Fruit fly (Drosophila melanogaster) whole organism, pupa: Measurements from ENCODE around the gene TotZ.

Experiments used
- CG10348 ChIP-seq: fragments of 200-800 bp; sonication (Bioruptor generic); IDR thresholded peaks from 2 replicates; pipeline ENCODE4 v1.3.6; 2022; ENCODE audit warnings: missing biosample characterization, missing genetic modification characterization
- CG12605 ChIP-seq: fragments of 200-800 bp; sonication (Bioruptor generic); IDR thresholded peaks from 2 replicates; pipeline ENCODE4 v1.3.6; 2022; ENCODE audit warnings: missing biosample characterization, missing genetic modification characterization
- CG13204 ChIP-seq: fragments of 200-800 bp; sonication (Bioruptor generic); optimal IDR thresholded peaks from 2 replicates; lab custom pipeline; 2018; ENCODE audit warnings: missing biosample characterization, mild to moderate bottlenecking, missing genetic modification characterization, moderate library complexity
- CG14655 ChIP-seq: fragments of 200-800 bp; sonication (Bioruptor generic); optimal IDR thresholded peaks from 3 replicates; lab custom pipeline; 2017; ENCODE audit warnings: mild to moderate bottlenecking, missing biosample characterization, missing genetic modification reagents, missing genetic modification characterization
- CG15710 ChIP-seq: fragments of 200-800 bp; sonication (Bioruptor generic); optimal IDR thresholded peaks from 2 replicates; lab custom pipeline; 2018; ENCODE audit warnings: missing biosample characterization, mild to moderate bottlenecking, missing genetic modification characterization, moderate library complexity
- CG17806 ChIP-seq: fragments of 200-800 bp; sonication (Bioruptor generic); optimal IDR thresholded peaks from 2 replicates; lab custom pipeline; 2018; ENCODE audit warnings: missing biosample characterization, mild to moderate bottlenecking, missing genetic modification characterization, moderate library complexity
- CG32121 ChIP-seq: fragments of 200-800 bp; sonication (Bioruptor generic); IDR thresholded peaks from 2 replicates; pipeline ENCODE4 v1.3.6; 2022; ENCODE audit warnings: missing biosample characterization, missing genetic modification characterization
- CG34367 ChIP-seq: fragments of 200-800 bp; sonication (Bioruptor generic); optimal IDR thresholded peaks from 2 replicates; lab custom pipeline; 2018; ENCODE audit warnings: missing biosample characterization, mild to moderate bottlenecking, missing genetic modification characterization
- CG4496 ChIP-seq: fragments of 200-800 bp; sonication (Bioruptor generic); IDR thresholded peaks from 3 replicates; pipeline ENCODE4 v1.3.6; 2022; ENCODE audit warnings: missing biosample characterization, missing genetic modification characterization
- CG8159 ChIP-seq: fragments of 200-800 bp; sonication (Bioruptor generic); optimal IDR thresholded peaks from 3 replicates; lab custom pipeline; 2018; ENCODE audit warnings: missing biosample characterization, mild to moderate bottlenecking, missing genetic modification characterization, moderate library complexity
- CG8301 ChIP-seq: fragments of 200-800 bp; sonication (Bioruptor generic); optimal IDR thresholded peaks from 2 replicates; lab custom pipeline; 2018; ENCODE audit warnings: missing biosample characterization, mild to moderate bottlenecking, missing genetic modification characterization
- CG9948 ChIP-seq: fragments of 200-800 bp; sonication (Bioruptor generic); optimal IDR thresholded peaks from 2 replicates; lab custom pipeline; 2018; ENCODE audit warnings: missing biosample characterization, mild to moderate bottlenecking, missing genetic modification characterization, moderate library complexity
- D1 ChIP-seq: fragments of 200-800 bp; sonication (Bioruptor generic); optimal IDR thresholded peaks from 2 replicates; lab custom pipeline; 2018; ENCODE audit warnings: missing biosample characterization, mild to moderate bottlenecking, missing genetic modification characterization, moderate library complexity
- EcR ChIP-seq: fragments of 200-800 bp; sonication (Bioruptor generic); optimal IDR thresholded peaks from 3 replicates; lab custom pipeline; 2019; ENCODE audit warnings: missing biosample characterization, missing genetic modification characterization, mild to moderate bottlenecking, moderate library complexity, missing genetic modification reagents
- Ets98B ChIP-seq: fragments of 200-800 bp; sonication (Bioruptor generic); IDR thresholded peaks from 2 replicates; pipeline ENCODE4 v1.3.6; 2022; ENCODE audit warnings: missing biosample characterization, missing genetic modification characterization
- Pif1A ChIP-seq: fragments of 200-800 bp; sonication (Bioruptor generic); optimal IDR thresholded peaks from 3 replicates; lab custom pipeline; 2016; ENCODE audit warnings: missing biosample characterization, missing genetic modification characterization
- Pif1B ChIP-seq: fragments of 200-800 bp; sonication (Bioruptor generic); optimal IDR thresholded peaks from 3 replicates; lab custom pipeline; 2016; ENCODE audit warnings: missing biosample characterization, missing genetic modification characterization
- Snoo ChIP-seq: fragments of 200-800 bp; sonication (Bioruptor generic); optimal IDR thresholded peaks from 3 replicates; lab custom pipeline; 2017; ENCODE audit warnings: missing biosample characterization, mild to moderate bottlenecking, missing genetic modification characterization, inconsistent platforms
- fd96Ca ChIP-seq: fragments of 200-800 bp; sonication (Bioruptor generic); IDR thresholded peaks from 3 replicates; pipeline ENCODE4 v1.3.6; 2022; ENCODE audit warnings: missing biosample characterization, missing genetic modification characterization
- gl ChIP-seq: fragments of 200-800 bp; sonication (Bioruptor generic); optimal IDR thresholded peaks from 2 replicates; lab custom pipeline; 2018; ENCODE audit warnings: missing biosample characterization, mild to moderate bottlenecking, missing genetic modification characterization
- rn ChIP-seq: fragments of 200-800 bp; sonication (Bioruptor generic); IDR thresholded peaks from 2 replicates; pipeline ENCODE4 v1.3.6; 2022; ENCODE audit warnings: missing biosample characterization, missing genetic modification characterization

The TotZ gene

DNA sequence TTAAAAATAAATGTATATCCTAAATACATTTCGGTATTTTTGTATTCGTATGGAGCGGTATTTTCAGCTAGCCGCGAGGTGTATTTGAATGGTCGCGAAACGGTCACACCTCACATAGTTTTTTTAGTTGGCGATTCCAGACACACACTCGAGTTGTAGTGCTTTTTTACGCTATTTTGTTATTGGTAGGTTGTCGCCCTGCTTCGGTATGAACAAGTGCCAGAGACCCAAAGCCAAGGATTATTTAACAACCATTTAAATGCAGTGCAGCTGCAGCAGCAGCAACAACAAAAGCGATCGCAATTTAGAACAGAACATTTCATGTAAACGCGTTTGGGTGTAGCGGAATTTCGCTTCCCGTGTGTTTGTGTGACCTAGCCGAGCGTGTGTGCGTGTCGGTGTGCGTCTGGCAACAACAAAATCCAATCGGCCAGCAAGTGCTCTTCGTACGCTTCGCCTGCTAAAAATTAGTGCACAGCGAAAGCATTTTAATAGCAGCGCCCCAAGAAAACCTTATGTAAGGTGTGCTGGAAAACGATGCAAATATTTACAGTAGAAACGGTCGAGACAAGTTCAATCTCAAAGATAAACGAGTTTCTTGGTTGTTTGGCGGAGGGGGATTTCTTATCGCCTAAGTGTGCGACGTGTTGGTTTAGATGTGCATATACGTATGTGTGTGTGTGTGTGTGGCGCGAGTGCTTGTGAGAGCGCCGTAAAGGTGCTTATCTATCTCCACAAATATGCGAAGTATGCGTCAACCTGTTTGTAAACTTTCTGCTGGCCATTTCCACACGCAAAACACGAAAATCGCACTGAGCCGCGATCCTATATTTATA is 44.6 kb upstream of the TotZ start, which contains the start of gene Synd:
Gene Synd (plus strand): TSS at position 111 of the 836 bp plus-strand sequence.
- TF ChIP-seq CG10348: no peak
- TF ChIP-seq fd96Ca (GFP tag; lab: Robert Waterston, UW): no peak
- TF ChIP-seq Pif1A: peak; percentile 42
- TF ChIP-seq CG15710 (tag; lab: Kevin White, UChicago): peak; percentile 8
- TF ChIP-seq CG4496: peak; percentile 48; the same call in 2 of the 3 replicates
- TF ChIP-seq Snoo (tag; lab: Kevin White, UChicago): peak; percentile 6
- peak; percentile 27 for TF ChIP-seq CG14655 (GFP tag; lab: Kevin White, UChicago)
- TF ChIP-seq EcR (GFP tag; lab: Kevin White, UChicago): peak; percentile 76
- peak; percentile 31 for TF ChIP-seq gl
- peak; percentile 34 for TF ChIP-seq CG8301 (tag; lab: Kevin White, UChicago)
- no peak for TF ChIP-seq CG34367 (tag; lab: Kevin White, UChicago)
- TF ChIP-seq Pif1B (GFP tag; lab: Kevin White, UChicago): peak; percentile 12
- TF ChIP-seq CG9948 (tag; lab: Kevin White, UChicago): no peak
- TF ChIP-seq CG12605 (GFP tag; lab: Robert Waterston, UW): 0 out of 2 replicates have a peak, but pooled peaks have one; percentile 17
- peak; percentile 13; the same call in 1 of the 2 replicates for TF ChIP-seq Ets98B

dm6 chr3R:20833664-20834063 is 43.9 kb upstream of the TotZ start:
- TF ChIP-seq CG9948 (tag; lab: Kevin White, UChicago) (peak; percentile 3), CG4496 (peak; percentile 63; the same call in 1 of the 3 replicates), D1 (no peak), CG14655 (GFP tag; lab: Kevin White, UChicago) (peak; percentile 5), Pif1A (peak; percentile 5), rn (GFP tag; lab: Robert Waterston, UW) (no peak), Ets98B (peak; percentile 33), CG8159 (tag; lab: Kevin White, UChicago) (no peak), EcR (GFP tag; lab: Kevin White, UChicago) (no peak), CG15710 (tag; lab: Kevin White, UChicago) (peak; percentile 10), CG8301 (tag; lab: Kevin White, UChicago) (peak; percentile 12), fd96Ca (GFP tag; lab: Robert Waterston, UW) (peak; percentile 21; the same call in 1 of the 3 replicates)

dm6 chr3R:20834770-20835183 is 42.8 kb upstream of the TotZ start:
- no peak for TF ChIP-seq CG17806 (tag; lab: Kevin White, UChicago)
- no peak for TF ChIP-seq Pif1B (GFP tag; lab: Kevin White, UChicago)
- TF ChIP-seq CG9948 (tag; lab: Kevin White, UChicago): no peak
- TF ChIP-seq Ets98B: no peak
- no peak for TF ChIP-seq CG32121 (GFP tag; lab: Robert Waterston, UW)
- no peak for TF ChIP-seq EcR (GFP tag; lab: Kevin White, UChicago)
- no peak for TF ChIP-seq fd96Ca (GFP tag; lab: Robert Waterston, UW)
- TF ChIP-seq rn (GFP tag; lab: Robert Waterston, UW): no peak
- TF ChIP-seq CG10348: no peak
- no peak for TF ChIP-seq Pif1A
- no peak for TF ChIP-seq CG15710 (tag; lab: Kevin White, UChicago)
- TF ChIP-seq CG14655 (GFP tag; lab: Kevin White, UChicago): no peak
- TF ChIP-seq CG8301 (tag; lab: Kevin White, UChicago): no peak

dm6 chr3R:20835531-20835930 is 42.0 kb upstream of the TotZ start:
- TF ChIP-seq CG8301 (tag; lab: Kevin White, UChicago) (no peak), CG32121 (GFP tag; lab: Robert Waterston, UW) (no peak), CG14655 (GFP tag; lab: Kevin White, UChicago) (no peak), Ets98B (no peak), CG9948 (tag; lab: Kevin White, UChicago) (no peak), Snoo (tag; lab: Kevin White, UChicago) (peak; percentile 6), Pif1B (GFP tag; lab: Kevin White, UChicago) (peak; percentile 18), EcR (GFP tag; lab: Kevin White, UChicago) (peak; percentile 36), CG15710 (tag; lab: Kevin White, UChicago) (no peak), CG12605 (GFP tag; lab: Robert Waterston, UW) (no peak), CG17806 (tag; lab: Kevin White, UChicago) (no peak), CG8159 (tag; lab: Kevin White, UChicago) (no peak), D1 (no peak), CG13204 (GFP tag; lab: Kevin White, UChicago) (no peak), CG10348 (no peak), fd96Ca (GFP tag; lab: Robert Waterston, UW) (no peak), Pif1A (no peak)

- no peak for TF ChIP-seq EcR (GFP tag; lab: Kevin White, UChicago)
- peak; percentile 0 for TF ChIP-seq CG17806 (tag; lab: Kevin White, UChicago)
- 0 out of 3 replicates have a peak, but pooled peaks have one; percentile 23 for TF ChIP-seq CG4496
- TF ChIP-seq CG8301 (tag; lab: Kevin White, UChicago): peak; percentile 49
- TF ChIP-seq rn (GFP tag; lab: Robert Waterston, UW): no peak
- no peak for TF ChIP-seq Snoo (tag; lab: Kevin White, UChicago)
- no peak for TF ChIP-seq CG32121 (GFP tag; lab: Robert Waterston, UW)
- peak; percentile 8 for TF ChIP-seq Pif1B (GFP tag; lab: Kevin White, UChicago)
- no peak for TF ChIP-seq CG10348
- TF ChIP-seq CG15710 (tag; lab: Kevin White, UChicago): peak; percentile 6
- no peak for TF ChIP-seq D1
- TF ChIP-seq CG14655 (GFP tag; lab: Kevin White, UChicago): peak; percentile 72
- TF ChIP-seq fd96Ca (GFP tag; lab: Robert Waterston, UW): no peak
- no peak for TF ChIP-seq CG13204 (GFP tag; lab: Kevin White, UChicago)
- no peak for TF ChIP-seq CG9948 (tag; lab: Kevin White, UChicago)
- no peak for TF ChIP-seq Ets98B
- no peak for TF ChIP-seq CG8159 (tag; lab: Kevin White, UChicago)
- TF ChIP-seq Pif1A: peak; percentile 17
- TF ChIP-seq CG12605 (GFP tag; lab: Robert Waterston, UW): no peak
- TF ChIP-seq CG34367 (tag; lab: Kevin White, UChicago): no peak
- no peak for TF ChIP-seq gl
Measured at dm6 chr3R:20836257-20836856, 41.2 kb upstream of the TotZ start.
